Fruit fly (Drosophila melanogaster) whole organism: ENCODE data around the gene Crg-1.

Experiments
- psq ChIP-seq: fragments of >200 bp; optimal IDR thresholded peaks from 2 replicates; lab custom pipeline; 2017
- usp ChIP-seq: fragments of >200 bp; optimal IDR thresholded peaks from 2 replicates; lab custom pipeline; 2017; ENCODE audit warnings: missing biosample characterization, missing genetic modification characterization, mixed read lengths

dm6 chrX:3748248-3748647 lies 44.8 kb upstream of the Crg-1 start:
- TF ChIP-seq psq (no peak), usp (GFP tag; lab: Kevin White, UChicago) (no peak)
